Fruit fly (Drosophila melanogaster) whole organism, embryonic: ENCODE results near the gene Idi.

ENCODE experiments used
- BEAF-32 ChIP-seq: fragments of 200-800 bp; sonication (Bioruptor generic); optimal IDR thresholded peaks from 3 replicates; lab custom pipeline; 2017; ENCODE audit warnings: missing biosample characterization, missing genetic modification characterization, mild to moderate bottlenecking, moderate library complexity, missing genetic modification reagents
- Bteb2 ChIP-seq: fragments of 200-800 bp; sonication (Bioruptor generic); optimal IDR thresholded peaks from 2 replicates; lab custom pipeline; 2016; ENCODE audit warnings: missing biosample characterization, missing genetic modification characterization
- CG10147 ChIP-seq: fragments of 200-800 bp; sonication (Bioruptor generic); optimal IDR thresholded peaks from 2 replicates; lab custom pipeline; 2019; ENCODE audit warnings: missing biosample characterization, mild to moderate bottlenecking, missing genetic modification characterization, moderate library complexity
- CG10431 ChIP-seq: fragments of 200-800 bp; sonication (Bioruptor generic); optimal IDR thresholded peaks from 3 replicates; lab custom pipeline; 2018; ENCODE audit warnings: missing biosample characterization, mild to moderate bottlenecking, missing genetic modification characterization
- CG10565 ChIP-seq: fragments of 200-800 bp; sonication (Bioruptor generic); optimal IDR thresholded peaks from 3 replicates; lab custom pipeline; 2016; ENCODE audit warnings: missing biosample characterization, mild to moderate bottlenecking, missing genetic modification characterization
- CG11696 ChIP-seq: fragments of 200-800 bp; sonication (Bioruptor generic); IDR thresholded peaks from 2 replicates; pipeline ENCODE4 v1.3.6; 2022; ENCODE audit warnings: missing biosample characterization, missing genetic modification characterization
- CG12104 ChIP-seq: fragments of 200-800 bp; sonication (Bioruptor generic); optimal IDR thresholded peaks from 3 replicates; lab custom pipeline; 2016; ENCODE audit warnings: missing biosample characterization, missing genetic modification characterization
- CG13296 ChIP-seq: fragments of 200-800 bp; sonication (Bioruptor generic); optimal IDR thresholded peaks from 3 replicates; lab custom pipeline; 2018; ENCODE audit warnings: missing biosample characterization, mild to moderate bottlenecking, missing genetic modification characterization
- CG14860 ChIP-seq: fragments of 200-800 bp; sonication (Bioruptor generic); IDR thresholded peaks from 3 replicates; pipeline ENCODE4 v1.3.6; 2022; ENCODE audit warnings: missing biosample characterization, missing genetic modification characterization; ENCODE audit not compliant: partially characterized antibody
- CG16779 ChIP-seq: fragments of 200-800 bp; sonication (Bioruptor generic); IDR thresholded peaks from 2 replicates; pipeline ENCODE4 v1.3.6; 2022; ENCODE audit warnings: missing biosample characterization, missing genetic modification characterization
- CG17359 ChIP-seq: fragments of 200-800 bp; sonication (Bioruptor generic); optimal IDR thresholded peaks from 3 replicates; lab custom pipeline; 2018; ENCODE audit warnings: missing biosample characterization, mild to moderate bottlenecking, missing genetic modification characterization, moderate library complexity
- CG17912 ChIP-seq: fragments of 200-800 bp; sonication (Bioruptor generic); optimal IDR thresholded peaks from 2 replicates; lab custom pipeline; 2018; ENCODE audit warnings: missing biosample characterization, mild to moderate bottlenecking, missing genetic modification characterization
- CG18619 ChIP-seq: fragments of 200-800 bp; sonication (Bioruptor generic); optimal IDR thresholded peaks from 3 replicates; lab custom pipeline; 2017; ENCODE audit warnings: missing biosample characterization, mild to moderate bottlenecking, missing genetic modification characterization
- CG2120 ChIP-seq: fragments of 200-800 bp; sonication (Bioruptor generic); optimal IDR thresholded peaks from 3 replicates; lab custom pipeline; 2016; ENCODE audit warnings: missing biosample characterization, missing genetic modification characterization
- CG2875 ChIP-seq: fragments of 200-800 bp; sonication (Bioruptor generic); optimal IDR thresholded peaks from 2 replicates; lab custom pipeline; 2017; ENCODE audit warnings: missing biosample characterization, mild to moderate bottlenecking, missing genetic modification characterization, missing genetic modification reagents
- CG2889 ChIP-seq: fragments of 200-800 bp; sonication (Bioruptor generic); IDR thresholded peaks from 3 replicates; pipeline ENCODE4 v1.3.6; 2022; ENCODE audit warnings: missing biosample characterization, missing genetic modification characterization
- CG30020 ChIP-seq: fragments of 200-800 bp; optimal IDR thresholded peaks from 2 replicates; lab custom pipeline; 2019; ENCODE audit warnings: missing biosample characterization, mild to moderate bottlenecking, missing genetic modification characterization, moderate library complexity
- CG43689 ChIP-seq: fragments of 200-800 bp; sonication (Bioruptor generic); IDR thresholded peaks from 2 replicates; pipeline ENCODE4 v1.3.6; 2022; ENCODE audit warnings: missing biosample characterization, missing genetic modification characterization
- CG5180 ChIP-seq: fragments of 200-800 bp; sonication (Bioruptor generic); optimal IDR thresholded peaks from 3 replicates; lab custom pipeline; 2017; ENCODE audit warnings: missing biosample characterization, missing genetic modification characterization, mild to moderate bottlenecking, moderate library complexity, missing genetic modification reagents
- CG6654 ChIP-seq: fragments of 200-800 bp; sonication (Bioruptor generic); optimal IDR thresholded peaks from 2 replicates; lab custom pipeline; 2017; ENCODE audit warnings: missing biosample characterization, mild to moderate bottlenecking, missing genetic modification characterization
- CG7357 ChIP-seq: fragments of 200-800 bp; sonication (Bioruptor generic); IDR thresholded peaks from 3 replicates; pipeline ENCODE4 v1.3.6; 2022; ENCODE audit warnings: missing biosample characterization, missing genetic modification characterization
- CG9876 ChIP-seq: fragments of 200-800 bp; sonication (Bioruptor generic); optimal IDR thresholded peaks from 2 replicates; lab custom pipeline; 2016; ENCODE audit warnings: missing biosample characterization, missing genetic modification characterization
- Chrac-16 ChIP-seq: fragments of 200-800 bp; sonication (Bioruptor generic); optimal IDR thresholded peaks from 3 replicates; lab custom pipeline; 2016; ENCODE audit warnings: missing biosample characterization, missing genetic modification characterization
- Dip2 ChIP-seq: fragments of 200-800 bp; sonication (Bioruptor generic); IDR thresholded peaks from 2 replicates; pipeline ENCODE4 v1.3.6; 2022; ENCODE audit warnings: missing biosample characterization, missing genetic modification characterization
- H15 ChIP-seq: fragments of 200-800 bp; sonication (Bioruptor generic); IDR thresholded peaks from 3 replicates; pipeline ENCODE4 v1.3.6; 2022; ENCODE audit warnings: missing biosample characterization, missing genetic modification characterization
- HLH4C ChIP-seq: fragments of 200-800 bp; sonication (Bioruptor generic); IDR thresholded peaks from 3 replicates; pipeline ENCODE4 v1.3.6; 2022; ENCODE audit warnings: missing biosample characterization, missing genetic modification characterization; ENCODE audit not compliant: partially characterized antibody
- HLH54F ChIP-seq: fragments of 200-800 bp; sonication (Bioruptor generic); optimal IDR thresholded peaks from 3 replicates; lab custom pipeline; 2016; ENCODE audit warnings: missing biosample characterization, missing genetic modification characterization
- Mad ChIP-seq: fragments of 200-800 bp; sonication (Bioruptor generic); optimal IDR thresholded peaks from 2 replicates; lab custom pipeline; 2016; ENCODE audit warnings: missing biosample characterization, missing genetic modification characterization
- Max ChIP-seq: fragments of 200-800 bp; sonication (Bioruptor generic); optimal IDR thresholded peaks from 2 replicates; lab custom pipeline; 2016; ENCODE audit warnings: missing biosample characterization, mild to moderate bottlenecking, missing genetic modification characterization
- Oaz ChIP-seq: fragments of 200-800 bp; sonication (Bioruptor generic); IDR thresholded peaks from 2 replicates; pipeline ENCODE4 v1.3.6; 2022; ENCODE audit warnings: missing biosample characterization, missing genetic modification characterization
- Rx ChIP-seq: fragments of 200-800 bp; sonication (Bioruptor generic); IDR thresholded peaks from 2 replicates; pipeline ENCODE4 v1.3.6; 2022; ENCODE audit warnings: missing biosample characterization, missing genetic modification characterization
- YL-1 ChIP-seq: fragments of 200-800 bp; sonication (Bioruptor generic); optimal IDR thresholded peaks from 3 replicates; lab custom pipeline; 2017; ENCODE audit warnings: missing biosample characterization, mild to moderate bottlenecking, missing genetic modification characterization
- bbx ChIP-seq: fragments of 200-800 bp; sonication (Bioruptor generic); IDR thresholded peaks from 2 replicates; pipeline ENCODE4 v1.3.6; 2022; ENCODE audit warnings: missing biosample characterization, missing genetic modification characterization; ENCODE audit not compliant: partially characterized antibody
- dm ChIP-seq: fragments of 200-800 bp; sonication (Bioruptor generic); optimal IDR thresholded peaks from 3 replicates; lab custom pipeline; 2016; ENCODE audit warnings: missing biosample characterization, missing genetic modification characterization
- eve ChIP-seq, 2 experiments: fragments of >200 bp; optimal IDR thresholded peaks; 2 replicates each; lab custom pipeline; 2017; ENCODE audit warnings: missing biosample characterization in 2 of 2, missing genetic modification characterization in 2 of 2
- exex ChIP-seq: fragments of 200-800 bp; sonication (Bioruptor generic); optimal IDR thresholded peaks from 4 replicates; lab custom pipeline; 2018; ENCODE audit warnings: missing biosample characterization, mild to moderate bottlenecking, missing genetic modification characterization, moderate library complexity
- fd96Cb ChIP-seq: fragments of 200-800 bp; sonication (Bioruptor generic); optimal IDR thresholded peaks from 2 replicates; lab custom pipeline; 2018; ENCODE audit warnings: missing biosample characterization, mild to moderate bottlenecking, missing genetic modification characterization, moderate library complexity
- gsb ChIP-seq: fragments of 200-800 bp; sonication (Bioruptor generic); IDR thresholded peaks from 2 replicates; pipeline ENCODE4 v1.3.6; 2022; ENCODE audit warnings: missing biosample characterization, missing genetic modification characterization
- hth ChIP-seq: fragments of >200 bp; optimal IDR thresholded peaks from 2 replicates; lab custom pipeline; 2017; ENCODE audit warnings: inconsistent platforms
- ken ChIP-seq: fragments of 200-800 bp; sonication (Bioruptor generic); IDR thresholded peaks from 3 replicates; pipeline ENCODE4 v1.3.6; 2022; ENCODE audit warnings: missing biosample characterization, missing genetic modification characterization
- lab ChIP-seq: fragments of 200-800 bp; sonication (Bioruptor generic); optimal IDR thresholded peaks from 3 replicates; lab custom pipeline; 2017; ENCODE audit warnings: missing biosample characterization, missing genetic modification characterization, mild to moderate bottlenecking, moderate library complexity, missing genetic modification reagents
- lbe ChIP-seq: fragments of 200-800 bp; sonication (Bioruptor generic); optimal IDR thresholded peaks from 2 replicates; lab custom pipeline; 2016; ENCODE audit warnings: missing biosample characterization, mild to moderate bottlenecking, missing genetic modification characterization
- phol ChIP-seq: fragments of 200-800 bp; sonication (Bioruptor generic); optimal IDR thresholded peaks from 3 replicates; lab custom pipeline; 2018; ENCODE audit warnings: missing biosample characterization, mild to moderate bottlenecking, missing genetic modification characterization, moderate library complexity
- psq ChIP-seq: fragments of 200-800 bp; sonication (Bioruptor generic); optimal IDR thresholded peaks from 2 replicates; lab custom pipeline; 2017; ENCODE audit warnings: missing biosample characterization, missing genetic modification characterization
- salm ChIP-seq: fragments of 200-800 bp; sonication (Bioruptor generic); optimal IDR thresholded peaks from 2 replicates; lab custom pipeline; 2018; ENCODE audit warnings: missing biosample characterization, mild to moderate bottlenecking, missing genetic modification characterization
- slp2 ChIP-seq: fragments of 200-800 bp; sonication (Bioruptor generic); optimal IDR thresholded peaks from 2 replicates; lab custom pipeline; 2016; ENCODE audit warnings: missing biosample characterization, missing genetic modification characterization
- sob ChIP-seq: fragments of 200-800 bp; sonication (Bioruptor generic); IDR thresholded peaks from 2 replicates; pipeline ENCODE4 v1.3.6; 2022; ENCODE audit warnings: missing biosample characterization, missing genetic modification characterization
- sug ChIP-seq: fragments of 200-800 bp; optimal IDR thresholded peaks from 2 replicates; lab custom pipeline; 2019; ENCODE audit warnings: missing biosample characterization, mild to moderate bottlenecking, missing genetic modification characterization, moderate library complexity
- tgo ChIP-seq: fragments of 200-800 bp; sonication (Bioruptor generic); IDR thresholded peaks from 3 replicates; pipeline ENCODE4 v1.3.6; 2022; ENCODE audit warnings: missing biosample characterization, missing genetic modification characterization
- usp ChIP-seq: fragments of >200 bp; optimal IDR thresholded peaks from 2 replicates; lab custom pipeline; 2017; ENCODE audit warnings: missing biosample characterization, missing genetic modification characterization
- zf30C ChIP-seq: fragments of 200-800 bp; sonication (Bioruptor generic); optimal IDR thresholded peaks from 3 replicates; lab custom pipeline; 2018; ENCODE audit warnings: missing biosample characterization, mild to moderate bottlenecking, missing genetic modification characterization

Idi gene

DNA sequence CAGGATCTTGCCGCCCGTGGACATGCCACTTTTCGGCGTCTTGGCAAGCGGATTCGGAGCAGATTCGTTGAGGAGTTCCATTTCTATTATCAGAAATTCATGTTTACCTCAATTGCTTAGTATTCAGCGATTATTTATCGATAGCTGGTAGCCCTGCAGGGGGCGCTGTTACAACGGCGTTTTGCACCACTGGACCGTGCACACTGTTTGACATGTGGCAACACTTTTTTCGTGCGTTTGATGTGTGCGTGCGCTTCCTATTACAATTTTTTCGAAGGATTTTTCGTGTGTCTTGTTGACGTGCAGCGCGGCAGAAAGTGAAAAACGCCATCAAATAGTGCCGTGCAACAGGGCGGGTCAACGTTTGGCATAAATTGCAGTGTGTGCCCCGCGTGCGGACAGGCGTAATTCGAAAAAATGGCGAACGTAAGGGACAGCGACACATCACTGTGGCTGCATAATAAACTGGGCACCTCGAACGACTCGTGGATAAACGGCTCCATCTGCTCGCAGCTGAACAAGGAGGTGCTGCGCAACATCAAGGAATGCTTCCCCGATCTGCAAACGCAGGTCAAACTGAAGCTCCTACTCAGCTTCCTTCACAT is 46.4 kb upstream of the Idi start, which contains the start of the genes CG3337 and Nelf-A (continued):
- TF ChIP-seq sug (tag; lab: Kevin White, UChicago) (peak; percentile 97), CG17912 (GFP tag; lab: Kevin White, UChicago) (peak; percentile 71), CG11696 (GFP tag; lab: Robert Waterston, UW) (no peak), Chrac-16 (GFP tag; lab: Kevin White, UChicago) (peak; percentile 68), phol (peak; percentile 82), HLH4C (peak; percentile 72), CG9876 (GFP tag; lab: Kevin White, UChicago) (peak; percentile 72), gsb (no peak), hth (lab: Kevin White, UChicago) (no peak), tgo (peak; percentile 63), psq (GFP tag; lab: Kevin White, UChicago) (peak; percentile 25), usp (no peak), salm (tag; lab: Kevin White, UChicago) (no peak), CG13296 (GFP tag; lab: Kevin White, UChicago) (peak; percentile 40), CG2875 (GFP tag; lab: Kevin White, UChicago) (no peak), CG16779 (GFP tag; lab: Robert Waterston, UW) (peak; percentile 76), lab (GFP tag; lab: Kevin White, UChicago) (no peak), Mad (GFP tag; lab: Kevin White, UChicago) (peak; percentile 81), BEAF-32 (GFP tag; lab: Kevin White, UChicago) (peak; percentile 88), H15 (GFP tag; lab: Robert Waterston, UW) (peak; percentile 46; the same call in 1 of the 3 replicates), CG10431 (GFP tag; lab: Kevin White, UChicago) (peak; percentile 37), sob (GFP tag; lab: Robert Waterston, UW) (peak; percentile 88), CG7357 (no peak), zf30C (GFP tag; lab: Kevin White, UChicago) (no peak), CG30020 (tag; lab: Kevin White, UChicago) (no peak), lbe (peak; percentile 13), CG2889 (0 out of 3 replicates have a peak, but pooled peaks have one; percentile 34), HLH54F (peak; percentile 90), CG10147 (peak; percentile 44), CG14860 (GFP tag; lab: Robert Waterston, UW) (peak; percentile 57), Dip2 (GFP tag; lab: Robert Waterston, UW) (no peak), Oaz (GFP tag; lab: Robert Waterston, UW) (no peak), CG12104 (GFP tag; lab: Kevin White, UChicago) (no peak), CG17359 (tag; lab: Kevin White, UChicago) (peak; percentile 54), CG43689 (GFP tag; lab: Robert Waterston, UW) (no peak), CG2120 (GFP tag; lab: Kevin White, UChicago) (peak; percentile 86), Max (GFP tag; lab: Kevin White, UChicago) (peak; percentile 83), dm (GFP tag; lab: Kevin White, UChicago) (peak; percentile 90), CG18619 (GFP tag; lab: Kevin White, UChicago) (peak; percentile 70), ken (GFP tag; lab: Robert Waterston, UW) (peak; percentile 72), fd96Cb (tag; lab: Kevin White, UChicago) (peak; percentile 9), CG10565 (GFP tag; lab: Kevin White, UChicago) (no peak), YL-1 (GFP tag; lab: Kevin White, UChicago) (peak; percentile 97), CG5180 (GFP tag; lab: Kevin White, UChicago) (no peak), slp2 (GFP tag; lab: Kevin White, UChicago) (peak; percentile 26), Bteb2 (peak; percentile 32), eve (GFP tag; optimal IDR thresholded peaks at IDR 0.05; lab: Kevin White, UChicago) (no peak), exex (tag; lab: Kevin White, UChicago) (no peak), bbx (GFP tag; lab: Robert Waterston, UW) (peak; percentile 89), Rx (GFP tag; lab: Robert Waterston, UW) (peak; percentile 59), CG6654 (GFP tag; lab: Kevin White, UChicago) (no peak)
